Fruit fly (Drosophila melanogaster) whole organism, embryonic: ENCODE data around the gene CG43255.

Experiments
- Aef1 ChIP-seq: fragments of 200-800 bp; sonication (Bioruptor generic); IDR thresholded peaks from 3 replicates; pipeline ENCODE4 v1.3.6; 2022; ENCODE audit warnings: missing biosample characterization, missing genetic modification characterization
- Awh ChIP-seq: fragments of 200-800 bp; sonication (Bioruptor generic); IDR thresholded peaks from 2 replicates; pipeline ENCODE4, ENCODE4 v1.3.6; 2022; ENCODE audit warnings: missing biosample characterization, missing genetic modification characterization
- CG10147 ChIP-seq: fragments of 200-800 bp; sonication (Bioruptor generic); optimal IDR thresholded peaks from 2 replicates; lab custom pipeline; 2019; ENCODE audit warnings: missing biosample characterization, mild to moderate bottlenecking, missing genetic modification characterization, moderate library complexity
- CG11456 ChIP-seq: fragments of 200-800 bp; sonication (Bioruptor generic); IDR thresholded peaks from 3 replicates; pipeline ENCODE4 v1.3.6; 2022; ENCODE audit warnings: missing biosample characterization, missing genetic modification characterization
- CG11560 ChIP-seq: fragments of 200-800 bp; sonication (Bioruptor generic); IDR thresholded peaks from 3 replicates; pipeline ENCODE4 v1.3.6; 2022; ENCODE audit warnings: missing biosample characterization, missing genetic modification characterization
- CG12299 ChIP-seq: fragments of 200-800 bp; sonication (Bioruptor generic); optimal IDR thresholded peaks from 2 replicates; lab custom pipeline; 2018; ENCODE audit warnings: missing biosample characterization, mild to moderate bottlenecking, missing genetic modification characterization
- CG13894 ChIP-seq: fragments of 200-800 bp; sonication (Bioruptor generic); optimal IDR thresholded peaks from 3 replicates; lab custom pipeline; 2018; ENCODE audit warnings: missing biosample characterization, mild to moderate bottlenecking, missing genetic modification characterization, moderate library complexity
- CG15011 ChIP-seq: fragments of 200-800 bp; sonication (Bioruptor generic); optimal IDR thresholded peaks from 3 replicates; lab custom pipeline; 2018; ENCODE audit warnings: missing biosample characterization, mild to moderate bottlenecking, missing genetic modification characterization
- CG17359 ChIP-seq: fragments of 200-800 bp; sonication (Bioruptor generic); optimal IDR thresholded peaks from 3 replicates; lab custom pipeline; 2018; ENCODE audit warnings: missing biosample characterization, mild to moderate bottlenecking, missing genetic modification characterization, moderate library complexity
- CG2678 ChIP-seq: fragments of 200-800 bp; sonication (Bioruptor generic); optimal IDR thresholded peaks from 3 replicates; lab custom pipeline; 2019; ENCODE audit warnings: missing biosample characterization, mild to moderate bottlenecking, missing genetic modification characterization, moderate library complexity
- CG31224 ChIP-seq: fragments of 200-800 bp; sonication (Bioruptor generic); IDR thresholded peaks from 2 replicates; pipeline ENCODE4 v1.3.6; 2022; ENCODE audit warnings: missing biosample characterization, missing genetic modification characterization
- CG3281 ChIP-seq: fragments of 200-800 bp; sonication (Bioruptor generic); optimal IDR thresholded peaks from 3 replicates; lab custom pipeline; 2017; ENCODE audit warnings: missing biosample characterization, mild to moderate bottlenecking, missing genetic modification characterization
- CG34422 ChIP-seq: fragments of 200-800 bp; sonication (Bioruptor generic); IDR thresholded peaks from 3 replicates; pipeline ENCODE4 v1.3.6; 2022; ENCODE audit warnings: missing biosample characterization, missing genetic modification characterization
- CG43689 ChIP-seq: fragments of 200-800 bp; sonication (Bioruptor generic); IDR thresholded peaks from 2 replicates; pipeline ENCODE4 v1.3.6; 2022; ENCODE audit warnings: missing biosample characterization, missing genetic modification characterization
- CG4617 ChIP-seq: fragments of 200-800 bp; sonication (Bioruptor generic); optimal IDR thresholded peaks from 3 replicates; lab custom pipeline; 2016; ENCODE audit warnings: missing biosample characterization, missing genetic modification characterization, borderline replicate concordance
- CG5245 ChIP-seq: fragments of 200-800 bp; sonication (Bioruptor generic); optimal IDR thresholded peaks from 3 replicates; lab custom pipeline; 2016; ENCODE audit warnings: missing biosample characterization, missing genetic modification characterization
- CG8944 ChIP-seq: fragments of 200-800 bp; sonication (Bioruptor generic); optimal IDR thresholded peaks from 3 replicates; lab custom pipeline; 2016; ENCODE audit warnings: missing biosample characterization, missing genetic modification characterization
- D19A ChIP-seq: fragments of 200-800 bp; optimal IDR thresholded peaks from 3 replicates; lab custom pipeline; 2019; ENCODE audit warnings: missing biosample characterization, mild to moderate bottlenecking, missing genetic modification characterization, moderate library complexity
- Deaf1 ChIP-seq: fragments of 200-800 bp; optimal IDR thresholded peaks from 3 replicates; lab custom pipeline; 2019; ENCODE audit warnings: missing biosample characterization, mild to moderate bottlenecking, missing genetic modification characterization, moderate library complexity
- ERR ChIP-seq: fragments of 200-800 bp; sonication (Bioruptor generic); optimal IDR thresholded peaks from 2 replicates; lab custom pipeline; 2016; ENCODE audit warnings: missing biosample characterization, missing genetic modification characterization
- GATAe ChIP-seq: fragments of 200-800 bp; sonication (Bioruptor generic); conservative IDR thresholded peaks from 2 replicates; pipeline ENCODE4 v1.3.6; 2022; ENCODE audit warnings: missing biosample characterization, missing genetic modification characterization
- HLH54F ChIP-seq: fragments of 200-800 bp; sonication (Bioruptor generic); optimal IDR thresholded peaks from 3 replicates; lab custom pipeline; 2016; ENCODE audit warnings: missing biosample characterization, missing genetic modification characterization
- Mrtf ChIP-seq: fragments of 200-800 bp; sonication (Bioruptor generic); IDR thresholded peaks from 3 replicates; pipeline ENCODE4 v1.3.6; 2022; ENCODE audit warnings: missing biosample characterization, missing genetic modification characterization
- NC2α ChIP-seq: fragments of 200-800 bp; sonication (Bioruptor generic); optimal IDR thresholded peaks from 2 replicates; lab custom pipeline; 2016; ENCODE audit warnings: missing biosample characterization, missing genetic modification characterization
- Ssrp ChIP-seq: fragments of 200-800 bp; sonication (Bioruptor generic); optimal IDR thresholded peaks from 2 replicates; lab custom pipeline; 2018; ENCODE audit warnings: missing biosample characterization, mild to moderate bottlenecking, missing genetic modification characterization, moderate library complexity
- Xrp1 ChIP-seq: fragments of 200-800 bp; sonication (Bioruptor generic); IDR thresholded peaks from 2 replicates; pipeline ENCODE4 v1.3.6; 2022; ENCODE audit warnings: missing biosample characterization, missing genetic modification characterization
- ab ChIP-seq: fragments of 200-800 bp; sonication (Bioruptor generic); optimal IDR thresholded peaks from 2 replicates; lab custom pipeline; 2016; ENCODE audit warnings: missing biosample characterization, missing genetic modification characterization
- abd-A ChIP-seq: fragments of 200-800 bp; sonication (Bioruptor generic); optimal IDR thresholded peaks from 3 replicates; lab custom pipeline; 2019; ENCODE audit warnings: missing biosample characterization, mild to moderate bottlenecking, missing genetic modification characterization, moderate library complexity
- al ChIP-seq: fragments of 200-800 bp; sonication (Bioruptor generic); IDR thresholded peaks from 2 replicates; pipeline ENCODE4 v1.3.6; 2022; ENCODE audit warnings: missing biosample characterization, missing genetic modification characterization
- ase ChIP-seq: fragments of 200-800 bp; sonication (Bioruptor generic); IDR thresholded peaks from 3 replicates; pipeline ENCODE4 v1.3.6; 2022; ENCODE audit warnings: missing biosample characterization, missing genetic modification characterization
- chm ChIP-seq: fragments of 200-800 bp; sonication (Bioruptor generic); IDR thresholded peaks from 2 replicates; pipeline ENCODE4 v1.3.6; 2022; ENCODE audit warnings: missing biosample characterization, missing genetic modification characterization
- chn ChIP-seq: fragments of 200-800 bp; sonication (Bioruptor generic); optimal IDR thresholded peaks from 2 replicates; lab custom pipeline; 2016; ENCODE audit warnings: missing biosample characterization, missing genetic modification characterization
- danr ChIP-seq: fragments of 200-800 bp; sonication (Bioruptor generic); IDR thresholded peaks from 2 replicates; pipeline ENCODE4 v1.3.6; 2022; ENCODE audit warnings: missing biosample characterization, missing genetic modification characterization
- dm ChIP-seq: fragments of 200-800 bp; sonication (Bioruptor generic); optimal IDR thresholded peaks from 3 replicates; lab custom pipeline; 2016; ENCODE audit warnings: missing biosample characterization, missing genetic modification characterization
- eyg ChIP-seq: fragments of 200-800 bp; sonication (Bioruptor generic); optimal IDR thresholded peaks from 3 replicates; lab custom pipeline; 2016; ENCODE audit warnings: missing biosample characterization, missing genetic modification characterization
- fd96Cb ChIP-seq: fragments of 200-800 bp; sonication (Bioruptor generic); optimal IDR thresholded peaks from 2 replicates; lab custom pipeline; 2018; ENCODE audit warnings: missing biosample characterization, mild to moderate bottlenecking, missing genetic modification characterization, moderate library complexity
- gcm2 ChIP-seq: fragments of 200-800 bp; sonication (Bioruptor generic); optimal IDR thresholded peaks from 2 replicates; lab custom pipeline; 2016; ENCODE audit warnings: missing biosample characterization, missing genetic modification characterization
- gfzf ChIP-seq: fragments of 200-800 bp; sonication (Bioruptor generic); optimal IDR thresholded peaks from 2 replicates; lab custom pipeline; 2016; ENCODE audit warnings: missing biosample characterization, mild to moderate bottlenecking, missing genetic modification characterization, moderate library complexity
- gro ChIP-seq: fragments of 200-800 bp; sonication (Bioruptor generic); optimal IDR thresholded peaks from 2 replicates; lab custom pipeline; 2016; ENCODE audit warnings: missing biosample characterization, missing genetic modification characterization
- gsb-n ChIP-seq: fragments of 200-800 bp; sonication (Bioruptor generic); optimal IDR thresholded peaks from 3 replicates; lab custom pipeline; 2018; ENCODE audit warnings: missing biosample characterization, mild to moderate bottlenecking, missing genetic modification characterization
- hbn ChIP-seq: fragments of 200-800 bp; sonication (Bioruptor generic); IDR thresholded peaks from 2 replicates; pipeline ENCODE4 v1.3.6; 2022; ENCODE audit warnings: missing biosample characterization, missing genetic modification characterization; ENCODE audit not compliant: partially characterized antibody
- jumu ChIP-seq: fragments of 200-800 bp; sonication (Bioruptor generic); optimal IDR thresholded peaks from 3 replicates; lab custom pipeline; 2016; ENCODE audit warnings: missing biosample characterization, missing genetic modification characterization
- pb ChIP-seq: fragments of 200-800 bp; sonication (Bioruptor generic); optimal IDR thresholded peaks from 3 replicates; lab custom pipeline; 2016; ENCODE audit warnings: missing biosample characterization, missing genetic modification characterization
- pum ChIP-seq: fragments of 200-800 bp; sonication (Bioruptor generic); optimal IDR thresholded peaks from 2 replicates; lab custom pipeline; 2016; ENCODE audit warnings: missing biosample characterization, missing genetic modification characterization
- schlank ChIP-seq: fragments of 200-800 bp; sonication (Bioruptor generic); optimal IDR thresholded peaks from 2 replicates; lab custom pipeline; 2018; ENCODE audit warnings: missing biosample characterization, mild to moderate bottlenecking, missing genetic modification characterization
- shn ChIP-seq: fragments of 200-800 bp; sonication (Bioruptor generic); optimal IDR thresholded peaks from 3 replicates; lab custom pipeline; 2016; ENCODE audit warnings: missing biosample characterization, missing genetic modification characterization
- slp2 ChIP-seq: fragments of 200-800 bp; sonication (Bioruptor generic); optimal IDR thresholded peaks from 2 replicates; lab custom pipeline; 2016; ENCODE audit warnings: missing biosample characterization, missing genetic modification characterization
- sr ChIP-seq: fragments of 200-800 bp; sonication (Bioruptor generic); IDR thresholded peaks from 3 replicates; pipeline ENCODE4 v1.3.6; 2022; ENCODE audit warnings: missing biosample characterization, missing genetic modification characterization
- tap ChIP-seq: fragments of 200-800 bp; optimal IDR thresholded peaks from 3 replicates; lab custom pipeline; 2019; ENCODE audit warnings: missing biosample characterization, mild to moderate bottlenecking, missing genetic modification characterization, moderate library complexity
- tll ChIP-seq, 2 experiments: fragments of 200-800 bp in 1 of 2; fragments of >200 bp in 1 of 2; sonication (Bioruptor generic) in 1 of 2; optimal IDR thresholded peaks; 2 replicates each; lab custom pipeline; 2017 to 2019; ENCODE audit warnings: missing biosample characterization in 2 of 2, missing genetic modification characterization in 2 of 2, mild to moderate bottlenecking in 1 of 2, moderate library complexity in 1 of 2
- unpg ChIP-seq: fragments of 200-800 bp; sonication (Bioruptor generic); optimal IDR thresholded peaks from 3 replicates; lab custom pipeline; 2018; ENCODE audit warnings: missing biosample characterization, mild to moderate bottlenecking, missing genetic modification characterization, moderate library complexity

Gene CG43255

dm6 chrX:8892445-8893009, 31.2 kb upstream of the CG43255 start (continued):
- TF ChIP-seq pb (GFP tag; lab: Kevin White, UChicago) (no peak), danr (GFP tag; lab: Robert Waterston, UW) (0 out of 2 replicates have a peak, but pooled peaks have one; percentile 23), Ssrp (tag; lab: Kevin White, UChicago) (no peak), ERR (GFP tag; lab: Kevin White, UChicago) (peak; percentile 14), CG5245 (no peak), CG17359 (tag; lab: Kevin White, UChicago) (peak; percentile 50), al (GFP tag; lab: Robert Waterston, UW) (peak; percentile 62), CG13894 (tag; lab: Kevin White, UChicago) (peak; percentile 41), CG10147 (GFP tag; lab: Kevin White, UChicago) (peak; percentile 45), jumu (peak; percentile 2), ase (GFP tag; lab: Robert Waterston, UW) (peak; percentile 48; the same call in 1 of the 3 replicates), Awh (GFP tag; lab: Robert Waterston, UW) (peak; percentile 50; the same call in 1 of the 2 replicates), CG4617 (GFP tag; lab: Kevin White, UChicago) (no peak), unpg (peak; percentile 57), NC2α (no peak), Aef1 (GFP tag; lab: Robert Waterston, UW) (peak; percentile 60), slp2 (GFP tag; lab: Kevin White, UChicago) (no peak), GATAe (GFP tag; lab: Robert Waterston, UW) (peak; percentile 53), ab (no peak), CG31224 (GFP tag; lab: Robert Waterston, UW) (peak; percentile 45), CG2678 (tag; lab: Kevin White, UChicago) (peak; percentile 78), D19A (tag; lab: Kevin White, UChicago) (no peak), CG11560 (tag; lab: Robert Waterston, UW) (peak; percentile 54; the same call in 1 of the 3 replicates), CG11456 (GFP tag; lab: Robert Waterston, UW) (peak; percentile 73; the same call in 2 of the 3 replicates), HLH54F (peak; percentile 40), dm (GFP tag; lab: Kevin White, UChicago) (no peak), CG3281 (GFP tag; lab: Kevin White, UChicago) (peak; percentile 74), Mrtf (GFP tag; lab: Robert Waterston, UW) (peak; percentile 57; the same call in 2 of the 3 replicates), CG34422 (GFP tag; lab: Robert Waterston, UW) (peak; percentile 71), Deaf1 (tag; lab: Kevin White, UChicago) (peak; percentile 8), CG8944 (GFP tag; lab: Kevin White, UChicago) (no peak), fd96Cb (tag; lab: Kevin White, UChicago) (peak; percentile 14), gro (GFP tag; lab: Kevin White, UChicago) (peak; percentile 59), abd-A (tag; lab: Kevin White, UChicago) (no peak), hbn (GFP tag; lab: Robert Waterston, UW) (no peak), Xrp1 (peak; percentile 26; the same call in 1 of the 2 replicates), gsb-n (tag; lab: Kevin White, UChicago) (no peak), CG15011 (GFP tag; lab: Kevin White, UChicago) (peak; percentile 31), tll (GFP tag; optimal IDR thresholded peaks at IDR 0.05; lab: Kevin White, UChicago) (no peak), tap (peak; percentile 20), shn (GFP tag; lab: Kevin White, UChicago) (no peak), gcm2 (no peak), CG43689 (GFP tag; lab: Robert Waterston, UW) (no peak), eyg (GFP tag; lab: Kevin White, UChicago) (no peak), schlank (tag; lab: Kevin White, UChicago) (peak; percentile 30), sr (GFP tag; lab: Robert Waterston, UW) (no peak), CG12299 (tag; lab: Kevin White, UChicago) (no peak), chn (GFP tag; lab: Kevin White, UChicago) (peak; percentile 10), pum (GFP tag; lab: Kevin White, UChicago) (peak; percentile 24), chm (no peak), gfzf (GFP tag; lab: Kevin White, UChicago) (no peak)
